Fruit fly (Drosophila melanogaster) whole organism, prepupa: ENCODE results near the gene rdx.
A peak's percentile ranks its signal among the peaks of the same experiment; 100 is the strongest.

ENCODE experiments used
- Blimp-1 ChIP-seq: fragments of 200-800 bp; sonication (Bioruptor generic); optimal IDR thresholded peaks from 3 replicates; lab custom pipeline; 2017; ENCODE audit warnings: missing biosample characterization, missing genetic modification characterization, mild to moderate bottlenecking, moderate library complexity, missing genetic modification reagents
- CG10631 ChIP-seq: fragments of 200-800 bp; sonication (Bioruptor generic); optimal IDR thresholded peaks from 2 replicates; lab custom pipeline; 2016; ENCODE audit warnings: missing biosample characterization, missing genetic modification characterization
- CG10669 ChIP-seq: fragments of 200-800 bp; sonication (Bioruptor generic); optimal IDR thresholded peaks from 3 replicates; lab custom pipeline; 2018; ENCODE audit warnings: missing biosample characterization, mild to moderate bottlenecking, missing genetic modification characterization, moderate library complexity
- CG15336 ChIP-seq: fragments of 200-800 bp; sonication (Bioruptor generic); IDR thresholded peaks from 2 replicates; pipeline ENCODE4 v1.3.6; 2022; ENCODE audit warnings: missing biosample characterization, missing genetic modification characterization
- CG1621 ChIP-seq: fragments of 200-800 bp; sonication (Bioruptor generic); optimal IDR thresholded peaks from 3 replicates; lab custom pipeline; 2018; ENCODE audit warnings: missing biosample characterization, mild to moderate bottlenecking, missing genetic modification characterization
- CG3032 ChIP-seq: fragments of 200-800 bp; optimal IDR thresholded peaks from 2 replicates; lab custom pipeline; 2019; ENCODE audit warnings: missing biosample characterization, mild to moderate bottlenecking, missing genetic modification characterization, moderate library complexity
- CG31627 ChIP-seq: fragments of 200-800 bp; sonication (Bioruptor generic); optimal IDR thresholded peaks from 3 replicates; lab custom pipeline; 2016; ENCODE audit warnings: missing biosample characterization, missing genetic modification characterization
- CG32006 ChIP-seq: fragments of 200-800 bp; sonication (Bioruptor generic); optimal IDR thresholded peaks from 3 replicates; lab custom pipeline; 2017; ENCODE audit warnings: missing biosample characterization, mild to moderate bottlenecking, missing genetic modification characterization
- CG34406 ChIP-seq: fragments of 200-800 bp; sonication (Bioruptor generic); optimal IDR thresholded peaks from 3 replicates; lab custom pipeline; 2016; ENCODE audit warnings: missing biosample characterization, missing genetic modification characterization
- CG4318 ChIP-seq: fragments of 200-800 bp; sonication (Bioruptor generic); optimal IDR thresholded peaks from 3 replicates; lab custom pipeline; 2017; ENCODE audit warnings: missing biosample characterization, mild to moderate bottlenecking, missing genetic modification characterization
- CG6163 ChIP-seq: fragments of 200-800 bp; sonication (Bioruptor generic); IDR thresholded peaks from 3 replicates; pipeline ENCODE4 v1.3.6; 2022; ENCODE audit warnings: missing biosample characterization, missing genetic modification characterization
- CG6792 ChIP-seq: fragments of 200-800 bp; sonication (Bioruptor generic); optimal IDR thresholded peaks from 3 replicates; lab custom pipeline; 2016; ENCODE audit warnings: missing biosample characterization, missing genetic modification characterization
- CG6854 ChIP-seq: fragments of 200-800 bp; sonication (Bioruptor generic); optimal IDR thresholded peaks from 2 replicates; lab custom pipeline; 2017; ENCODE audit warnings: missing biosample characterization, mild to moderate bottlenecking, missing genetic modification characterization
- CG8119 ChIP-seq: fragments of 200-800 bp; sonication (Bioruptor generic); IDR thresholded peaks from 3 replicates; pipeline ENCODE4 v1.3.6; 2022; ENCODE audit warnings: missing biosample characterization, missing genetic modification characterization
- CG8632 ChIP-seq: fragments of 200-800 bp; sonication (Bioruptor generic); optimal IDR thresholded peaks from 3 replicates; lab custom pipeline; 2016; ENCODE audit warnings: missing biosample characterization, missing genetic modification characterization
- Eip78C ChIP-seq: fragments of 200-800 bp; sonication (Bioruptor generic); peaks from one replicate; lab custom pipeline; 2016; ENCODE audit warnings: missing biosample characterization, missing genetic modification characterization
- Eip93F ChIP-seq: fragments of 200-800 bp; sonication (Bioruptor generic); optimal IDR thresholded peaks from 2 replicates; lab custom pipeline; 2016; ENCODE audit warnings: missing biosample characterization, mild to moderate bottlenecking, missing genetic modification characterization
- Ets21C ChIP-seq: fragments of 200-800 bp; sonication (Bioruptor generic); optimal IDR thresholded peaks from 3 replicates; lab custom pipeline; 2016; ENCODE audit warnings: missing biosample characterization, missing genetic modification characterization
- Gug ChIP-seq: fragments of 200-800 bp; sonication (Bioruptor generic); IDR thresholded peaks from 2 replicates; pipeline ENCODE4 v1.3.6; 2022; ENCODE audit warnings: missing biosample characterization, missing genetic modification characterization
- Hr38 ChIP-seq: sonication (Bioruptor generic); optimal IDR thresholded peaks from 2 replicates; lab custom pipeline; 2016; ENCODE audit warnings: missing biosample characterization, missing genetic modification characterization
- Hr4 ChIP-seq: fragments of 200-800 bp; sonication (Bioruptor generic); optimal IDR thresholded peaks from 3 replicates; lab custom pipeline; 2016; ENCODE audit warnings: missing biosample characterization, missing genetic modification characterization
- Lpt ChIP-seq: fragments of 200-800 bp; sonication (Bioruptor generic); optimal IDR thresholded peaks from 3 replicates; lab custom pipeline; 2016; ENCODE audit warnings: missing biosample characterization, missing genetic modification characterization
- OdsH ChIP-seq: fragments of 200-800 bp; sonication (Bioruptor generic); optimal IDR thresholded peaks from 3 replicates; lab custom pipeline; 2016; ENCODE audit warnings: missing biosample characterization, missing genetic modification characterization
- Smox ChIP-seq: fragments of 200-800 bp; sonication (Bioruptor generic); optimal IDR thresholded peaks from 3 replicates; lab custom pipeline; 2016; ENCODE audit warnings: missing biosample characterization, missing genetic modification characterization
- Sox102F ChIP-seq: fragments of 200-800 bp; sonication (Bioruptor generic); optimal IDR thresholded peaks from 2 replicates; lab custom pipeline; 2016; ENCODE audit warnings: missing biosample characterization, mild to moderate bottlenecking, missing genetic modification characterization
- Sox14 ChIP-seq: fragments of 200-800 bp; sonication (Bioruptor generic); optimal IDR thresholded peaks from 3 replicates; lab custom pipeline; 2016; ENCODE audit warnings: missing biosample characterization, missing genetic modification characterization
- Sox15 ChIP-seq: fragments of 200-800 bp; sonication (Bioruptor generic); optimal IDR thresholded peaks from 3 replicates; lab custom pipeline; 2016; ENCODE audit warnings: missing biosample characterization, missing genetic modification characterization
- achi ChIP-seq: fragments of 200-800 bp; sonication (Bioruptor generic); optimal IDR thresholded peaks from 3 replicates; lab custom pipeline; 2016; ENCODE audit warnings: missing biosample characterization, missing genetic modification characterization
- acj6 ChIP-seq: fragments of 200-800 bp; sonication (Bioruptor generic); optimal IDR thresholded peaks from 3 replicates; lab custom pipeline; 2016; ENCODE audit warnings: missing biosample characterization, missing genetic modification characterization
- cyc ChIP-seq: fragments of 200-800 bp; sonication (Bioruptor generic); optimal IDR thresholded peaks from 3 replicates; lab custom pipeline; 2016; ENCODE audit warnings: missing biosample characterization, missing genetic modification characterization
- dsx ChIP-seq: fragments of 200-800 bp; optimal IDR thresholded peaks from 3 replicates; lab custom pipeline; 2019; ENCODE audit warnings: missing biosample characterization, mild to moderate bottlenecking, missing genetic modification characterization, moderate library complexity; ENCODE audit not compliant: poor library complexity, severe bottlenecking
- eg ChIP-seq: fragments of 200-800 bp; sonication (Bioruptor generic); IDR thresholded peaks from 3 replicates; pipeline ENCODE4 v1.3.6; 2022; ENCODE audit warnings: missing biosample characterization, missing genetic modification characterization
- esn ChIP-seq: fragments of 200-800 bp; sonication (Bioruptor generic); optimal IDR thresholded peaks from 2 replicates; lab custom pipeline; 2016; ENCODE audit warnings: missing biosample characterization, mild to moderate bottlenecking, missing genetic modification characterization, moderate library complexity
- fd85E ChIP-seq: fragments of 200-800 bp; sonication (Bioruptor generic); optimal IDR thresholded peaks from 3 replicates; lab custom pipeline; 2016; ENCODE audit warnings: missing biosample characterization, missing genetic modification characterization
- net ChIP-seq: fragments of 200-800 bp; sonication (Bioruptor generic); optimal IDR thresholded peaks from 3 replicates; lab custom pipeline; 2016; ENCODE audit warnings: missing biosample characterization, missing genetic modification characterization
- salr ChIP-seq, 2 experiments: fragments of 200-800 bp; sonication (Bioruptor generic); optimal IDR thresholded peaks; 3 replicates each; lab custom pipeline; 2016 to 2018; ENCODE audit warnings: missing biosample characterization in 2 of 2, missing genetic modification characterization in 2 of 2, mild to moderate bottlenecking in 1 of 2
- ss ChIP-seq, 2 experiments: fragments of 200-800 bp; sonication (Bioruptor generic); optimal IDR thresholded peaks; 2 replicates in 1 of 2; 3 replicates in 1 of 2; lab custom pipeline; 2017 to 2018; ENCODE audit warnings: mild to moderate bottlenecking in 2 of 2, missing biosample characterization in 2 of 2, missing genetic modification characterization in 2 of 2, moderate library complexity in 1 of 2
- svp ChIP-seq: fragments of 200-800 bp; sonication (Bioruptor generic); peaks from one replicate; lab custom pipeline; 2016; ENCODE audit warnings: missing biosample characterization, missing genetic modification characterization
- vri ChIP-seq: fragments of 200-800 bp; sonication (Bioruptor generic); optimal IDR thresholded peaks from 3 replicates; lab custom pipeline; 2016; ENCODE audit warnings: missing biosample characterization, mild to moderate bottlenecking, missing genetic modification characterization

rdx gene

DNA sequence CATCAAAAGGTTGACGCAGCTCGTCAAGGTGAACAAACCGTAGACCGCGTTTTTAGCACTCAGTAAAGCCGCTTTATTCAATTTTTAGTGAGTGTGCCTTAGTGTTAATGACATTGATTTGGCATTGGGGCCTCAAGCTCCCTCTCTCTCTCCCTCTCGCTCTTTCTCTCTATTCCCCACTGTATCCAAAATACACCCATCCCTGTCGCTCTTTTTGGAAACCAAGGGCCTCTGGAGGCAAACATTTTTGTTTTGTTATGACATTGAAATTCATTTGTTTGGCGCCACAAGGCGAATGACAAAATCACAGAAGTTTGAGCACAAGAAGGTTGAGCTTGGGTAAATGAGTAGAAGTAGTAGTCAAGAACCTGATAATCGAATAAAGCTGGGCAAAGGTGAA is 59.2 kb downstream of the rdx start:
- no peak for TF ChIP-seq eg
- no peak for TF ChIP-seq Smox
- TF ChIP-seq salr (GFP tag; optimal IDR thresholded peaks at IDR 0.05; lab: Kevin White, UChicago) = no peak
- TF ChIP-seq CG1621 (tag; lab: Kevin White, UChicago) = no peak
- TF ChIP-seq net (GFP tag; lab: Kevin White, UChicago) = no peak
- no peak for TF ChIP-seq fd85E
- TF ChIP-seq ss (GFP tag; optimal IDR thresholded peaks at IDR 0.05; lab: Kevin White, UChicago) = no peak
- TF ChIP-seq CG34406 (GFP tag; lab: Kevin White, UChicago) = no peak
- TF ChIP-seq CG32006 (GFP tag; lab: Kevin White, UChicago) = no peak
- no peak for TF ChIP-seq achi (GFP tag; lab: Kevin White, UChicago)
- TF ChIP-seq Eip78C (GFP tag; lab: Kevin White, UChicago) = no peak
- no peak for TF ChIP-seq Sox102F (GFP tag; lab: Kevin White, UChicago)
- TF ChIP-seq CG6792 (GFP tag; lab: Kevin White, UChicago) = no peak
- TF ChIP-seq Gug (GFP tag; lab: Robert Waterston, UW) = no peak
- no peak for TF ChIP-seq CG6163 (GFP tag; lab: Robert Waterston, UW)
- no peak for TF ChIP-seq CG10631 (GFP tag; lab: Kevin White, UChicago)
- TF ChIP-seq dsx (GFP tag; lab: Kevin White, UChicago) = no peak
- TF ChIP-seq CG10669 = no peak

DNA sequence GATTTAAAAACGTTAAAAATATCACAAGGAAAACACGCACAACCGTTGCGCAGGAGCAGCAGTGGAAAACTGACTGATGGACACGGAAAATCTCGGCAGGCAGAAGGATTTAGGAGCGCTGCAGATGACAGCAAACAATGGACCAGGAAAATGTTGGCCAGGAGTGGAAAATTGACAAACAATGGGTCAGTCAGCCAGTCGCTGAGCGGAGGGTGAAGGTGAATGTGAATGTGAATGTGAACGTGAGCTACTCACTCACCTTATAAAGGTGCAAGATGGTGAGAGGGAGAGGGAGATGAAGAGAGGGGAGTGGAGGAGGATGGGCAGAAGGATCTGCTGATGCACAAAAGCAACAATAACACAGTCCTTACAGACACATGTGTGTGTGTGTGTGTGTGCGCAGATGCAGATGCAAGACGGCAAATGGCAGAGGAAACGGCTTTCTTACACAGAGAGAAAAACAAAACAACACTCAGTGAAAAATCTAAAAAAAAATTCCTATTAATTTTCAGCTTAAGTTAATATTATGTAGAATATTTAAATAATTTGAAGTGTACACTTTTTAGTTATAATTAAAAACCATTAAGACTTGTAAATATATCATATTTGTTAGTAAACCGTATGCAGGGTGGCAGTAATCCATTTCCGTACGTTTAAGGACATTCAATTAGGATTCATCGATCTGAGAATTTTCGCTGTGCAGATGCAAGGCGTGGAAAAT is 60.0 kb downstream of the rdx start:
- TF ChIP-seq CG8119 (GFP tag; lab: Robert Waterston, UW) (0 out of 3 replicates have a peak, but pooled peaks have one; percentile 31), CG10669 (no peak), Eip78C (GFP tag; lab: Kevin White, UChicago) (peak; percentile 64), svp (no peak), CG4318 (GFP tag; lab: Kevin White, UChicago) (peak; percentile 7), CG10631 (GFP tag; lab: Kevin White, UChicago) (peak; percentile 12), CG15336 (0 out of 2 replicates have a peak, but pooled peaks have one; percentile 29), CG8632 (GFP tag; lab: Kevin White, UChicago) (peak; percentile 25), achi (GFP tag; lab: Kevin White, UChicago) (peak; percentile 17), Blimp-1 (GFP tag; lab: Kevin White, UChicago) (no peak), eg (0 out of 3 replicates have a peak, but pooled peaks have one; percentile 19), esn (GFP tag; lab: Kevin White, UChicago) (peak; percentile 4)

DNA sequence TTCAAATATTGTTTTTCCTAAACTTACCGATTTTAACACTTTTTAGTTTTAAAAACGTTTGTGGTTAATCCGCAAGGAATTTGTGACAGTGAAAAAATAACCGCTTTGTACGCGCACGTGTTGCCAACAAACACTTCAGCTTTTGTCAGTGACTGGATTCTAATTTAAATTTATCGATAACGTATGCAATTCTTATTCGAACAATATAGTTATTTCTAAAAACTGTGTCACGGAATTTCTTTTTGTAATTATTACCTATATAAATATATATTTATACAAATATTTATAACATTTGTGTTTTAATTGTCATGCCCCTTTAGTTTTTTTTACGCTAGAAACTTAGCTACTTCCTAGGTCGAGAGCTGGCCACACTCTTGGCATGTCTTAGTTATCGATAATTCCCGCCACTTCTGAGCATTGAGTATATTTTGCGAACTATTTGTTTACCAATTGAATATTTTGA is 67.3 kb downstream of the rdx start, which contains the start of gene Orc2:
Gene Orc2, plus strand, starts transcription at position 373 of the 463 bp plus-strand sequence.
- TF ChIP-seq CG10631 (GFP tag; lab: Kevin White, UChicago) = no peak
- TF ChIP-seq cyc = no peak
- TF ChIP-seq OdsH = no peak
- no peak for TF ChIP-seq Hr4
- TF ChIP-seq esn (GFP tag; lab: Kevin White, UChicago) = peak; percentile 13
- no peak for TF ChIP-seq CG34406 (GFP tag; lab: Kevin White, UChicago)
- no peak for TF ChIP-seq CG3032
- TF ChIP-seq acj6 (GFP tag; lab: Kevin White, UChicago) = no peak
- peak; percentile 55 for TF ChIP-seq Eip78C (GFP tag; lab: Kevin White, UChicago)
- no peak for TF ChIP-seq vri (GFP tag; lab: Kevin White, UChicago)
- no peak for TF ChIP-seq CG6163 (GFP tag; lab: Robert Waterston, UW)
- TF ChIP-seq Hr38 (GFP tag; lab: Kevin White, UChicago) = no peak

DNA sequence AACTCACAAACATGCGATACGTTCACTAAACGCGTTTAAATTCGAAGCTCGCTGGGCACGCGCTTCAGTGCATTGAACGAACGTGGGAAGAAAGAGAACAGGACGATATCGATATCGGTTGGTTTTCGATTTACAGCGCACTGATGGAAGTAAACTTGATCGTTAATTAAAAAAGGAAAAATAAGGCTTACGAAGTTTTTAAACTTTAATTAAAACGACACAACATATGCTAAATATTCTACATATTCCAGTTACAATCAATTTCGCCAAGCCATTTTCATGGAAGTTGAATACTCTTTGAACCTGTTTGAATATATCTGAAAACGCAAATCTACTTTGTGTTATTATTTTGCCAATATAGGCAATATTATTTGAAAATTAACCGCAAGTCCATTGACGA is 67.8 kb downstream of the rdx start, which contains the start of gene Kots:
Gene Kots, minus strand, starts transcription at position 101 of the 400 bp plus-strand sequence.
- TF ChIP-seq Sox14 (GFP tag; lab: Kevin White, UChicago) (no peak), dsx (GFP tag; lab: Kevin White, UChicago) (no peak), Blimp-1 (GFP tag; lab: Kevin White, UChicago) (no peak), Lpt (no peak), ss (GFP tag; optimal IDR thresholded peaks at IDR 0.05; lab: Kevin White, UChicago) (no peak), Sox15 (GFP tag; lab: Kevin White, UChicago) (no peak), Ets21C (GFP tag; lab: Kevin White, UChicago) (no peak), Eip93F (GFP tag; lab: Kevin White, UChicago) (no peak), CG31627 (no peak), net (GFP tag; lab: Kevin White, UChicago) (no peak), vri (GFP tag; lab: Kevin White, UChicago) (no peak), CG6854 (GFP tag; lab: Kevin White, UChicago) (no peak), CG32006 (GFP tag; lab: Kevin White, UChicago) (no peak), salr (GFP tag; optimal IDR thresholded peaks at IDR 0.05; lab: Kevin White, UChicago) (no peak), CG34406 (GFP tag; lab: Kevin White, UChicago) (no peak)
